Fruit fly (Drosophila melanogaster) whole organism, wandering third instar larva: ENCODE results near the gene Chd1.

Experiments used
- Abd-B ChIP-seq: fragments of >200 bp; optimal IDR thresholded peaks from 2 replicates; lab custom pipeline; 2017; ENCODE audit warnings: missing biosample characterization, missing genetic modification characterization
- CG32264 ChIP-seq: fragments of 200-800 bp; sonication (Bioruptor generic); optimal IDR thresholded peaks from 2 replicates; lab custom pipeline; 2016; ENCODE audit warnings: missing biosample characterization, missing genetic modification characterization
- GATAd ChIP-seq: sonication (Bioruptor generic); optimal IDR thresholded peaks from 2 replicates; lab custom pipeline; 2016; ENCODE audit warnings: missing biosample characterization, missing genetic modification characterization
- N ChIP-seq: fragments of >200 bp; optimal IDR thresholded peaks from 2 replicates; lab custom pipeline; 2018; ENCODE audit warnings: missing biosample characterization, missing external identifiers, missing genetic modification characterization
- OdsH ChIP-seq: fragments of 200-800 bp; sonication (Bioruptor generic); optimal IDR thresholded peaks from 2 replicates; lab custom pipeline; 2016; ENCODE audit warnings: missing biosample characterization, mild to moderate bottlenecking, missing genetic modification characterization
- Rel ChIP-seq, 2 experiments: fragments of 200-800 bp; sonication (Bioruptor generic) in 1 of 2; optimal IDR thresholded peaks; 2 replicates in 1 of 2; 3 replicates in 1 of 2; lab custom pipeline; 2016 to 2019; ENCODE audit warnings: mild to moderate bottlenecking in 2 of 2, missing biosample characterization in 2 of 2, missing genetic modification characterization in 2 of 2, moderate library complexity in 1 of 2
- br ChIP-seq: fragments of 200-800 bp; sonication (Bioruptor generic); optimal IDR thresholded peaks from 2 replicates; lab custom pipeline; 2016; ENCODE audit warnings: missing biosample characterization, missing genetic modification characterization
- foxo ChIP-seq, 2 experiments: fragments of 200-800 bp; sonication (Bioruptor generic); optimal IDR thresholded peaks; 2 replicates in 1 of 2; 3 replicates in 1 of 2; lab custom pipeline; 2016 to 2017; ENCODE audit warnings: missing biosample characterization in 2 of 2, missing genetic modification characterization in 2 of 2
- fru ChIP-seq: fragments of 200-800 bp; sonication (Bioruptor generic); optimal IDR thresholded peaks from 3 replicates; lab custom pipeline; 2016; ENCODE audit warnings: missing biosample characterization, mild to moderate bottlenecking, missing genetic modification characterization
- jim ChIP-seq: fragments of 175-275, 200-325 bp; sonication (Bioruptor generic); optimal IDR thresholded peaks from 2 replicates; lab custom pipeline; 2016; ENCODE audit warnings: missing biosample characterization, mild to moderate bottlenecking, missing genetic modification characterization
- pan ChIP-seq: fragments of >200 bp; optimal IDR thresholded peaks from 2 replicates; lab custom pipeline; 2017
- psq ChIP-seq: fragments of 200-800 bp; sonication (Bioruptor generic); optimal IDR thresholded peaks from 3 replicates; lab custom pipeline; 2017; ENCODE audit warnings: missing biosample characterization, mild to moderate bottlenecking, missing genetic modification characterization, moderate library complexity
- tai ChIP-seq: sonication (Bioruptor generic); optimal IDR thresholded peaks from 2 replicates; lab custom pipeline; 2016; ENCODE audit warnings: missing biosample characterization, missing genetic modification characterization
- woc ChIP-seq: sonication (Bioruptor generic); optimal IDR thresholded peaks from 2 replicates; lab custom pipeline; 2016; ENCODE audit warnings: missing biosample characterization, mild to moderate bottlenecking, missing genetic modification characterization

dm6 chr2L:2957547-2958174, 29.9 kb downstream of the Chd1 start:
- TF ChIP-seq CG32264 (GFP tag; lab: Kevin White, UChicago), result peak; percentile 60
- TF ChIP-seq tai, result no peak
- no peak for TF ChIP-seq N
- peak; percentile 82 for TF ChIP-seq OdsH (GFP tag; lab: Kevin White, UChicago)
- peak; percentile 74 for TF ChIP-seq psq (GFP tag; lab: Kevin White, UChicago)
- no peak for TF ChIP-seq Rel (GFP tag; optimal IDR thresholded peaks at IDR 0.05; lab: Kevin White, UChicago)
- TF ChIP-seq Rel (tag; optimal IDR thresholded peaks at IDR 0.05; lab: Kevin White, UChicago), result no peak
- TF ChIP-seq br (GFP tag; lab: Kevin White, UChicago), result peak; percentile 86
- TF ChIP-seq GATAd (GFP tag; lab: Kevin White, UChicago), result no peak
- TF ChIP-seq fru, result peak; percentile 91
- peak; percentile 80 for TF ChIP-seq woc (GFP tag; lab: Kevin White, UChicago)
- TF ChIP-seq pan, result no peak
- TF ChIP-seq Abd-B (GFP tag; lab: Kevin White, UChicago), result no peak
- TF ChIP-seq jim (GFP tag; lab: Kevin White, UChicago), result no peak
- TF ChIP-seq foxo (GFP tag; optimal IDR thresholded peaks at IDR 0.05; lab: Kevin White, UChicago), result peak in 1 of 2 experiments; percentile 89
